Worm (Caenorhabditis elegans): ENCODE measurements around the gene C33E10.1.

The C33E10.1 gene

DNA sequence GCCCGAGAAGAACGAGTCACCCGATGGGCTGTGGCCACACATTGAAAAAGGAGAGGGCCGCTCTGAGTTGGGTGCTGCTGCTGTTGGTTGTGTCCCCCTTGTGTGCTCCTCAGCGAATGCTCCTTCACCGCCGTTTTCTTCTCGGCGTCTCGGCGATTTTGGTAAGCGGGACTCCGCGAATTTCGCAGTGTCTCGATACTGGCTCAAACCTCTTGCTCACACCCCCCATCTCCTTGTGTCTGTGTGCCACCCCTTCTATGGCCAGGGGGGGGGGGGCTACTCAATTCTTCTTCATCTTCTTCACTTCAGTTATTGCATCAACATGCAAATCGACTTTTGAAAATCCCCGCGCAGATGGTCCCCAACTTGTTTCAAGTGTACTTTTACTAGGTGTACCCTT lies 9.9 kb downstream of the C33E10.1 start (continued):
- TF ChIP-seq npax-4 (tag; optimal IDR thresholded peaks at IDR 0.05), result no peak
- TF ChIP-seq pat-9 (tag; optimal IDR thresholded peaks at IDR 0.05), result no peak
- TF ChIP-seq fax-1 (tag; optimal IDR thresholded peaks at IDR 0.05), result peak; percentile 35
- no peak for TF ChIP-seq madf-2 (tag; optimal IDR thresholded peaks at IDR 0.05)
- TF ChIP-seq fkh-10 (GFP tag; optimal IDR thresholded peaks at IDR 0.05), result no peak
- TF ChIP-seq unc-42 (tag; optimal IDR thresholded peaks at IDR 0.05), result peak; percentile 88
- no peak for TF ChIP-seq ztf-16 (tag; optimal IDR thresholded peaks at IDR 0.05)
- TF ChIP-seq K02D7.2 (tag; optimal IDR thresholded peaks at IDR 0.05), result no peak
- TF ChIP-seq nhr-11 (tag; optimal IDR thresholded peaks at IDR 0.05), result no peak
- no peak for TF ChIP-seq pha-2 (tag; optimal IDR thresholded peaks at IDR 0.05)
- TF ChIP-seq rnt-1 (tag; optimal IDR thresholded peaks at IDR 0.05), result peak; percentile 8
- TF ChIP-seq pqm-1 (tag; optimal IDR thresholded peaks at IDR 0.05), result no peak
- TF ChIP-seq hlh-15 (tag; optimal IDR thresholded peaks at IDR 0.05), result no peak
- no peak for TF ChIP-seq lim-6 (tag; optimal IDR thresholded peaks at IDR 0.05)
- no peak for TF ChIP-seq Y22D7AL.16 (tag; optimal IDR thresholded peaks at IDR 0.05)
- peak; percentile 5 for TF ChIP-seq sox-4 (tag; optimal IDR thresholded peaks at IDR 0.05)
- TF ChIP-seq ceh-48 (tag; optimal IDR thresholded peaks at IDR 0.05), result peak; percentile 17
- no peak for TF ChIP-seq hlh-30 (tag; optimal IDR thresholded peaks at IDR 0.05; ENCODE audit: insufficient read depth)
- peak; percentile 62 for TF ChIP-seq C08G9.2 (tag; optimal IDR thresholded peaks at IDR 0.05)
- peak; percentile 63 for TF ChIP-seq pros-1 (tag; optimal IDR thresholded peaks at IDR 0.05)
- peak; percentile 50 for TF ChIP-seq tbx-2 (tag; optimal IDR thresholded peaks at IDR 0.05)
- TF ChIP-seq ceh-9 (tag; optimal IDR thresholded peaks at IDR 0.05), result no peak
- TF ChIP-seq nfya-1 (tag; optimal IDR thresholded peaks at IDR 0.05), result peak; percentile 31
- TF ChIP-seq fkh-6 (tag; optimal IDR thresholded peaks at IDR 0.05), result peak; percentile 15
- TF ChIP-seq ceh-6 (GFP tag; optimal IDR thresholded peaks at IDR 0.05), result no peak
- peak; percentile 73 for TF ChIP-seq hlh-6 (tag; optimal IDR thresholded peaks at IDR 0.05)
- TF ChIP-seq pha-4 (tag; optimal IDR thresholded peaks at IDR 0.05), result no peak
- TF ChIP-seq ceh-2 (tag; optimal IDR thresholded peaks at IDR 0.05), result peak; percentile 29
- TF ChIP-seq sdc-2 (tag; optimal IDR thresholded peaks at IDR 0.05), result peak; percentile 68
- no peak for TF ChIP-seq gmeb-2 (tag; optimal IDR thresholded peaks at IDR 0.05)
- TF ChIP-seq ceh-30 (tag; optimal IDR thresholded peaks at IDR 0.05), result no peak
- no peak for TF ChIP-seq tbx-7 (tag; optimal IDR thresholded peaks at IDR 0.05)
- no peak for TF ChIP-seq dve-1 (tag; optimal IDR thresholded peaks at IDR 0.05)
- TF ChIP-seq C38D4.7 (GFP tag; optimal IDR thresholded peaks at IDR 0.05), result no peak
- no peak for TF ChIP-seq dmd-4 (tag; optimal IDR thresholded peaks at IDR 0.05; ENCODE audit: borderline replicate concordance)
- no peak for TF ChIP-seq ama-1 (optimal IDR thresholded peaks at IDR 0.05)
- TF ChIP-seq ceh-31 (tag; optimal IDR thresholded peaks at IDR 0.05), result peak; percentile 82
- TF ChIP-seq che-1 (tag; optimal IDR thresholded peaks at IDR 0.05), result peak; percentile 11
- TF ChIP-seq ceh-14 (tag; optimal IDR thresholded peaks at IDR 0.05), result peak; percentile 36
- no peak for TF ChIP-seq odd-2 (tag; optimal IDR thresholded peaks at IDR 0.05)
- TF ChIP-seq eyg-1 (tag; optimal IDR thresholded peaks at IDR 0.05), result no peak
- TF ChIP-seq ceh-22 (tag; optimal IDR thresholded peaks at IDR 0.05), result no peak

DNA sequence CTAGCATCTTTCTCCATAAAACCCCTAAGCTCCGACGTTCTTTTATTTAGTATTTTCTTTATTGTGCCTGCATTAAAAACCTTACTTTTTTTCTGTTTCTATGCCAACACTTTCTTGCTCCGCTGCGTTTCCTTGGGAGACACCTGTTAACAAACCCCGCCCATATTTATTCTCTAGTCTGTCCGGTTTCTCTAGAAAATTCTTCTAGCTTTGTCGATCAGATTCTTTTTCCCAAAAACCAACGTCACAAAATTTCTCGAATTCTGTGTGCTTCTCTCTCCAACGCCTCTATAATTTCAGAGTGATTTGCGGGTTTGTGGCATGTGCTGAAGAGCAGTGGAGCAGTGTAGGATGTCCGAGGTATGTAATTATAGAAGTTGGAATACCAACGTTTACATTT lies 13.3 kb downstream of the C33E10.1 start, which contains the start of gene ptr-5:
Gene ptr-5, plus strand, starts transcription at position 301 of the 400 bp plus-strand sequence.
- TF ChIP-seq sdc-2 (tag; optimal IDR thresholded peaks at IDR 0.05), result no peak
- TF ChIP-seq hlh-8 (tag; optimal IDR thresholded peaks at IDR 0.05), result no peak
- TF ChIP-seq K09A11.1 (tag; optimal IDR thresholded peaks at IDR 0.05; ENCODE audit: insufficient read depth), result no peak
- TF ChIP-seq madf-2 (tag; optimal IDR thresholded peaks at IDR 0.05), result no peak
- no peak for TF ChIP-seq nhr-232 (tag; optimal IDR thresholded peaks at IDR 0.05)
- TF ChIP-seq ceh-6 (GFP tag; optimal IDR thresholded peaks at IDR 0.05), result no peak
- TF ChIP-seq unc-55 (GFP tag; optimal IDR thresholded peaks at IDR 0.05), result no peak
- TF ChIP-seq ceh-22 (tag; optimal IDR thresholded peaks at IDR 0.05), result no peak
- no peak for TF ChIP-seq hlh-15 (tag; optimal IDR thresholded peaks at IDR 0.05)
- no peak for TF ChIP-seq elt-2 (tag; optimal IDR thresholded peaks at IDR 0.05)
- no peak for TF ChIP-seq ceh-19 (GFP tag; optimal IDR thresholded peaks at IDR 0.05)
- no peak for TF ChIP-seq unc-42 (tag; optimal IDR thresholded peaks at IDR 0.05)
- no peak for TF ChIP-seq odd-2 (tag; optimal IDR thresholded peaks at IDR 0.05)
- no peak for TF ChIP-seq ceh-14 (tag; optimal IDR thresholded peaks at IDR 0.05)
- no peak for TF ChIP-seq ref-2 (tag; optimal IDR thresholded peaks at IDR 0.05)
- no peak for TF ChIP-seq sox-4 (tag; optimal IDR thresholded peaks at IDR 0.05)
- no peak for TF ChIP-seq ets-4 (tag; optimal IDR thresholded peaks at IDR 0.05)
- TF ChIP-seq unc-86 (tag; optimal IDR thresholded peaks at IDR 0.05), result no peak
- TF ChIP-seq fax-1 (tag; optimal IDR thresholded peaks at IDR 0.05), result no peak
- TF ChIP-seq nfya-1 (tag; optimal IDR thresholded peaks at IDR 0.05), result no peak
